Fruit fly (Drosophila melanogaster): ENCODE measurements around the gene CG12321.

DNA sequence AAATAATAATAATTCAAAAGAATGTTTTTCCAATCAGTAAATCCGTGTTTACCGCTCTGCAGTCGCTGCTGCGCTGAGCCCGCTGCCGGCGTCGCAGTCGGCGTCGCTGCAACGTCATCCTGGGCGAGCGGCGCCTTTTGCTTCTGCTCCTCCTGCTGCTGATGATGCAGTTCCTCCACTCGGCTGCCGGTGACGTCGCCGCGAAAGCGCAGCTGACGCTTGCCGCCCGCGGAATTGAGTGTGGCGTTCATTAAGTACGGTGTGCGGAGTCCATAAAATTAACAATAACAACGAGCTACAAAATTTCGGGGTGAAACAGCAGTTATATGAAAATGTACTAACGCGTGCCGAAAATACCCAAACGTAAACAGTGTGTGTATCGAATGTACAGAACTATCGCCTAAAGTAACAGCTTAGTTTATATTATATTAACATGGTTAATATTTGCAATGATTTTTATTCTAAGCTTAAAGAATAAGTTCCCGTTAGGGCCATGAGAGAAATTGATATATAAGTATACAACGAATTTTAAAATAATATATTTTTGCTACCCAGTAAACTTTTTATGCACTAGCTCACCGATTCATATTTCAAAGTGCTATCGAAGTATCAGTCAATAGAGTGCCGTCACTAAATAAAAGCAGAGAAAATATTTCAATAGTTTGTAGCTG lies 24.3 kb downstream of the CG12321 start, which contains the start of the genes CG7218 and Cbp20:
- no peak for TF ChIP-seq usp (GFP tag; optimal IDR thresholded peaks at IDR 0.05)
- no peak for TF ChIP-seq pan (optimal IDR thresholded peaks at IDR 0.05)
- TF ChIP-seq CG8478 (optimal IDR thresholded peaks at IDR 0.05) = no peak
- TF ChIP-seq EcR (GFP tag; optimal IDR thresholded peaks at IDR 0.05) = no peak
